Worm (Caenorhabditis elegans): ENCODE results near the gene ddi-1.

The ddi-1 gene

ce11 chrIV:6480978-6481377 lies 41.7 kb upstream of the ddi-1 start (continued):
- TF ChIP-seq ceh-30 (tag; optimal IDR thresholded peaks at IDR 0.05) (no peak), pha-2 (tag; optimal IDR thresholded peaks at IDR 0.05) (no peak), ceh-6 (GFP tag; optimal IDR thresholded peaks at IDR 0.05) (no peak), nfya-1 (tag; optimal IDR thresholded peaks at IDR 0.05) (no peak), odd-2 (tag; optimal IDR thresholded peaks at IDR 0.05) (no peak), ahr-1 (tag; optimal IDR thresholded peaks at IDR 0.05) (no peak), ceh-31 (tag; optimal IDR thresholded peaks at IDR 0.05) (no peak), ceh-34 (tag; optimal IDR thresholded peaks at IDR 0.05) (no peak), syd-9 (tag; optimal IDR thresholded peaks at IDR 0.05) (no peak), tbx-7 (tag; optimal IDR thresholded peaks at IDR 0.05) (no peak), fkh-10 (GFP tag; optimal IDR thresholded peaks at IDR 0.05) (no peak)

- TF ChIP-seq C38D4.7 (GFP tag; optimal IDR thresholded peaks at IDR 0.05) (no peak), lim-6 (tag; optimal IDR thresholded peaks at IDR 0.05) (no peak), T23F11.4 (GFP tag; optimal IDR thresholded peaks at IDR 0.05) (no peak)
Observed at ce11 chrIV:6487047-6487446, 35.6 kb upstream of the ddi-1 start, which contains the start of gene Y73B6BL.37. Y73B6BL.37 (plus strand) TSS chrIV:6487347.

- TF ChIP-seq tbx-2 (tag; optimal IDR thresholded peaks at IDR 0.05) (no peak), nhr-232 (tag; optimal IDR thresholded peaks at IDR 0.05) (no peak), ceh-34 (tag; optimal IDR thresholded peaks at IDR 0.05) (no peak), sox-4 (tag; optimal IDR thresholded peaks at IDR 0.05) (no peak), unc-55 (GFP tag; optimal IDR thresholded peaks at IDR 0.05) (no peak), nhr-11 (tag; optimal IDR thresholded peaks at IDR 0.05) (no peak), F13H6.1 (tag; optimal IDR thresholded peaks at IDR 0.05) (no peak), mec-3 (tag; optimal IDR thresholded peaks at IDR 0.05; ENCODE audit: borderline replicate concordance) (no peak), C08G9.2 (tag; optimal IDR thresholded peaks at IDR 0.05) (no peak), K02D7.2 (tag; optimal IDR thresholded peaks at IDR 0.05) (no peak), ztf-16 (tag; optimal IDR thresholded peaks at IDR 0.05) (no peak), K09A11.1 (tag; optimal IDR thresholded peaks at IDR 0.05; ENCODE audit: insufficient read depth) (no peak), hlh-13 (GFP tag; optimal IDR thresholded peaks at IDR 0.05) (no peak), sdc-2 (tag; optimal IDR thresholded peaks at IDR 0.05) (no peak)
Observed at ce11 chrIV:6491915-6492314, 30.8 kb upstream of the ddi-1 start.

ce11 chrIV:6493299-6493698 lies 29.4 kb upstream of the ddi-1 start, which contains the start of gene Y73B6BL.44:
Y73B6BL.44 (plus strand) TSS chrIV:6493599.
- TF ChIP-seq nfya-1 (tag; optimal IDR thresholded peaks at IDR 0.05) (no peak), ceh-30 (tag; optimal IDR thresholded peaks at IDR 0.05) (no peak), K02D7.2 (tag; optimal IDR thresholded peaks at IDR 0.05) (no peak), eyg-1 (tag; optimal IDR thresholded peaks at IDR 0.05) (no peak), ceh-18 (tag; optimal IDR thresholded peaks at IDR 0.05) (no peak), unc-55 (GFP tag; optimal IDR thresholded peaks at IDR 0.05) (no peak), ama-1 (optimal IDR thresholded peaks at IDR 0.05) (no peak), hlh-15 (tag; optimal IDR thresholded peaks at IDR 0.05) (no peak), ceh-31 (tag; optimal IDR thresholded peaks at IDR 0.05) (no peak), ttx-3 (tag; optimal IDR thresholded peaks at IDR 0.05) (no peak), odd-2 (tag; optimal IDR thresholded peaks at IDR 0.05) (no peak), che-1 (tag; optimal IDR thresholded peaks at IDR 0.05) (no peak), pqm-1 (tag; optimal IDR thresholded peaks at IDR 0.05) (no peak), ceh-14 (tag; optimal IDR thresholded peaks at IDR 0.05) (no peak), Y22D7AL.16 (tag; optimal IDR thresholded peaks at IDR 0.05) (no peak), hlh-13 (GFP tag; optimal IDR thresholded peaks at IDR 0.05) (no peak), dmd-4 (tag; optimal IDR thresholded peaks at IDR 0.05; ENCODE audit: borderline replicate concordance) (no peak), nhr-232 (tag; optimal IDR thresholded peaks at IDR 0.05) (no peak)
